Fruit fly (Drosophila melanogaster) whole organism, wandering third instar larva: ENCODE measurements around the gene rols.

Source experiments
- Dfd ChIP-seq: fragments of >200 bp; optimal IDR thresholded peaks from 2 replicates; lab custom pipeline; 2017; ENCODE audit warnings: missing biosample characterization, missing genetic modification characterization
- Dif ChIP-seq: fragments of 200-275, 200-300 bp; sonication (Bioruptor generic); optimal IDR thresholded peaks from 2 replicates; lab custom pipeline; 2018; ENCODE audit warnings: missing biosample characterization, missing genetic modification characterization; ENCODE audit not compliant: partially characterized antibody
- Myc ChIP-seq: fragments of >200 bp; optimal IDR thresholded peaks from 2 replicates; lab custom pipeline; 2017
- N ChIP-seq: fragments of >200 bp; optimal IDR thresholded peaks from 2 replicates; lab custom pipeline; 2018; ENCODE audit warnings: missing biosample characterization, missing external identifiers, missing genetic modification characterization
- Vsx2 ChIP-seq: fragments of 200-300, 225-300 bp; sonication (Bioruptor generic); optimal IDR thresholded peaks from 2 replicates; lab custom pipeline; 2018; ENCODE audit warnings: missing biosample characterization, missing genetic modification characterization; ENCODE audit not compliant: partially characterized antibody
- dsf ChIP-seq: sonication (Bioruptor generic); optimal IDR thresholded peaks from 2 replicates; lab custom pipeline; 2016; ENCODE audit warnings: missing biosample characterization, missing genetic modification characterization, borderline replicate concordance
- h ChIP-seq: fragments of 200-800 bp; sonication (Bioruptor generic); optimal IDR thresholded peaks from 3 replicates; lab custom pipeline; 2016; ENCODE audit warnings: missing biosample characterization, mild to moderate bottlenecking, missing genetic modification characterization
- pan ChIP-seq: fragments of >200 bp; optimal IDR thresholded peaks from 2 replicates; lab custom pipeline; 2017
- psq ChIP-seq: fragments of 200-800 bp; sonication (Bioruptor generic); optimal IDR thresholded peaks from 3 replicates; lab custom pipeline; 2017; ENCODE audit warnings: missing biosample characterization, mild to moderate bottlenecking, missing genetic modification characterization, moderate library complexity
- sage ChIP-seq: fragments of 200-800 bp; sonication (Bioruptor generic); optimal IDR thresholded peaks from 2 replicates; lab custom pipeline; 2016; ENCODE audit warnings: missing biosample characterization, mild to moderate bottlenecking, missing genetic modification characterization
- woc ChIP-seq: sonication (Bioruptor generic); optimal IDR thresholded peaks from 2 replicates; lab custom pipeline; 2016; ENCODE audit warnings: missing biosample characterization, mild to moderate bottlenecking, missing genetic modification characterization

dm6 chr3L:12101924-12102383 is 37.3 kb upstream of the rols start:
- peak; percentile 8 for TF ChIP-seq h (GFP tag; lab: Kevin White, UChicago)
- no peak for TF ChIP-seq Dif (GFP tag; lab: Kevin White, UChicago)
- no peak for TF ChIP-seq N (GFP tag; lab: Kevin White, UChicago)
- no peak for TF ChIP-seq Myc
- no peak for TF ChIP-seq Dfd (GFP tag; lab: Kevin White, UChicago)
- peak; percentile 46 for TF ChIP-seq psq (GFP tag; lab: Kevin White, UChicago)
- no peak for TF ChIP-seq woc (GFP tag; lab: Kevin White, UChicago)
- TF ChIP-seq Vsx2 (GFP tag; lab: Kevin White, UChicago), result no peak
- no peak for TF ChIP-seq dsf (GFP tag; lab: Kevin White, UChicago)
- no peak for TF ChIP-seq pan (lab: Kevin White, UChicago)
- TF ChIP-seq sage (GFP tag; lab: Kevin White, UChicago), result no peak
